Worm (Caenorhabditis elegans) whole organism, L4/young adult: ENCODE results near the gene unc-18.
"Not testable (repeated sequence)": the region's sequence is repeated elsewhere in the genome, so short reads cannot be mapped to it uniquely, and the experiment has no call there.

Source experiments
- W03F9.2 ChIP-seq: fragments of 150-350 bp; optimal IDR thresholded peaks from 2 replicates; lab custom pipeline; 2014; ENCODE audit warnings: missing biosample characterization, missing genetic modification characterization
- dao-5 ChIP-seq: sonication (generic microtip); optimal IDR thresholded peaks from 2 replicates; lab custom pipeline; 2016; ENCODE audit warnings: missing genotype, missing genetic modification characterization, moderate library complexity, missing compliant biosample characterization
- him-1 ChIP-seq: sonication (generic microtip); optimal IDR thresholded peaks from 2 replicates; lab custom pipeline; 2016; ENCODE audit warnings: missing genotype, missing genetic modification reagents, missing genetic modification characterization, missing compliant biosample characterization

The unc-18 gene

DNA sequence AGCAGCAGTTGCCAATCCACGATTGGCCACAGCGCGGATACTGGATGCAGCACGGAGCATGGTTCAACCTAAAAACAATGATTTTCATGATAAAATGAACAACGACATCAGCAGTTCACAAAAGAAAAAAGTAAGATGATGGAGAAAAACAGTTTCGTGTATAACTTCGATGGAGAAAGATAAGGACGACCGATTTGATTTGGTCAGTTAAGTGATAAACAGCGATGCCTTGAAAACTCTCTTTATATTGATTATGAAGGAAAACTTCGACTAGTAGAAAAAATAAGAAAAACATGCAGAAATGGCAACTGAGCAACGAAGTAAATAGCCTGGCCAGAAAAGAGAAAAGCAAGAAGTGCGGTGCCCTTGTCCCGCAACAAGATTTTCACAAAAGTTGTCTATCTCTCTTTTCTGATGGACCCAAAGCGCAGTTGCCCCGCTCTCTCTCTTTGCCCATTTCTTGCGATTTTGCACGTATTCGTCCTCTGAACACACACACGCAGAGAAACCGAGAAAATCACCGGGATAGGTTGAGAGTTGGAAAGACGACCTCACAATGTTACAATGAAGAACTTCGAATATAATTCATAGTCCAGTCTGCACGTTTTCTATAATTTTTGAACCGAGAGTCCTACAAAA lies 21.7 kb upstream of the unc-18 start, which contains the start of gene pcca-1:
pcca-1 (minus strand) TSS at position 68 of the 639 bp plus-strand sequence.
- no peak for TF ChIP-seq him-1 (tag; lab: Kevin White, UChicago)
- TF ChIP-seq W03F9.2 (tag; lab: Kevin White, UChicago) = no peak
- no peak for TF ChIP-seq dao-5

ce11 chrX:7661628-7662027 lies 21.1 kb upstream of the unc-18 start:
- TF ChIP-seq him-1 (tag; lab: Kevin White, UChicago) = no peak
- TF ChIP-seq W03F9.2 (tag; lab: Kevin White, UChicago) = no peak
- no peak for TF ChIP-seq dao-5

DNA sequence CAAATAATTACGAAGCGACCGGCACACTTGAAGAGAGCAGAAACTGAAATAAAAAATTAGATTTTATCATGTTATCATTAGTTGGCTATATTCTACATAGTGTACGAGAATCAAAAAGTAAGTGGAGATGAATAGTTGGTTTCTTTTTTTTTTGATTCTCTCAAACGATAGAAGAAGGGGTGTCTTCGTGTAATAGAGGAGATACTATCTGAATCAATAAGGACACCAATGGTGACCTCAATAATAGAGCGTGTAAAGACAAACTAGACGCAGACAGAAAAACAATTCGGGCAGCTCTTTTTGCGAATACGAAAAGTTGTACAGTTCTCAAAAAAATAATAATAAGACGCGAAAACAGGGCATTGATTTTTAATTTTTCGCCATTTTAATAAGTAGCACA lies 20.2 kb upstream of the unc-18 start:
- TF ChIP-seq him-1 (tag; lab: Kevin White, UChicago) (no peak), dao-5 (no peak), W03F9.2 (tag; lab: Kevin White, UChicago) (no peak)

DNA sequence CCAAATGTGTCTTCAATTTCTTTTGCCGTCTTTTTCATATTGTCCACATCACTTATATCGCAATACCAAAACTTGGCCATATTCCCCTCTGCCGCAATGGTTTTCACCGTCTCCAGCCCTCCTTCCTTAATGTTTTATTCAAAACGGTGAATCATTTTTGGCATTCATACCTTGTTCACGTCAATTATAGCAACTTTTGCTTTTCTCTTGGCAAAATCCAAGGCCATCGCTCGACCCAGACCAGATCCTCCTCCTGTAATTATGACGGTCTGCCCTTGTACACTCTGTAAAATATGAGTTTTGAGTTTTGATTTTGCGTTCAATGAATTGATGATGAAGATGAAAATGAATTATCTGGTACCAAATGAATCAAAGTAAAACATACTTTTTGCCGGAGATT lies 18.3 kb upstream of the unc-18 start:
- no peak for TF ChIP-seq W03F9.2 (tag; lab: Kevin White, UChicago)

- not testable (repeated sequence) for TF ChIP-seq W03F9.2 (tag; lab: Kevin White, UChicago); him-1 (tag; lab: Kevin White, UChicago); dao-5
Measured at ce11 chrX:7664819-7665218, 17.9 kb upstream of the unc-18 start, which contains the start of gene dhs-29. Gene dhs-29, minus strand, starts transcription at chrX:7664919.

ce11 chrX:7665401-7665800 lies 17.3 kb upstream of the unc-18 start:
- TF ChIP-seq him-1 (tag; lab: Kevin White, UChicago) (no peak), W03F9.2 (tag; lab: Kevin White, UChicago) (no peak), dao-5 (no peak)

ce11 chrX:7667394-7668089 lies 15.2 kb upstream of the unc-18 start, which contains the start of gene F27D9.13:
Gene F27D9.13, minus strand, starts transcription at chrX:7667444.
- TF ChIP-seq him-1 (tag; lab: Kevin White, UChicago) (no peak), dao-5 (no peak)

DNA sequence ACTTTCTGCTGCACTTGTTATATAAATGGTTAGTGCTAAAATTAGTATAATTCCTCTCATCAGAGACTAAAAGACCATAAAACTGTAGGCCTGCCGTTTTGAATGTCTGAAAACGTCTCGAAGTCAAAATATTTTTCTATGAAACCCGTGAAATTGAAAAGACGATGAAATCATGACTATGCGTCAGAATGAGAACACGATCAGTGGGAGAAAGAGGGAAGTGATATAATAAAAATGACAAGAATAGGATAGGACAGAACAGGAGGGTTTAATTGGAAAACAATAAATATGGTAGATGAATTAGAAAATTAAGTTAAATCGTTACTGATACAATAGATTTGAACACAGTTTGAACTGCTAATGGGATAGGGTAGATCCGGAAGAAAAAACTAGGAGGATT lies 12.0 kb upstream of the unc-18 start, which contains the start of gene F27D9.7:
F27D9.7 (minus strand) TSS at position 101 of the 400 bp plus-strand sequence.
- TF ChIP-seq him-1 (tag; lab: Kevin White, UChicago) = no peak
- no peak for TF ChIP-seq W03F9.2 (tag; lab: Kevin White, UChicago)
- no peak for TF ChIP-seq dao-5

DNA sequence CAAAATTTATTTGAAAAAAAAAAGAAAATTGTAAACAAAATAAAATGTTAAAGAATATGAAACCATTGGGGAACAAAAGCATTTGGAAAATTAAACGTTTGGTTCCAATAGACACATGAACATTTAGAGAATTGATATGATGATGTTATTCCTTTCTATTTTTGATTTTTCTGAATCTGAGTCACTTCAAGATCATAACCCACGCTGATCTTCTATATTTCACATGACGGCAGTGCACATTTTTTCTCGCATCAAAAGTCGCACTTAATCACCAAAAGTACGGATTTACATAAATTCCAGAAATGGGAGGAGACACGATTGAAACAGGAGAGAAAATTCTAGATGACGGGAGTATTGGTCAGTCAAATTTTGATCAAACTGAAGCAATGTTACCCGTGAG lies 10.0 kb upstream of the unc-18 start, which contains the start of gene F27D9.2:
F27D9.2 (plus strand) TSS at position 301 of the 400 bp plus-strand sequence.
- TF ChIP-seq him-1 (tag; lab: Kevin White, UChicago) = no peak
- no peak for TF ChIP-seq W03F9.2 (tag; lab: Kevin White, UChicago)
- TF ChIP-seq dao-5 = no peak

DNA sequence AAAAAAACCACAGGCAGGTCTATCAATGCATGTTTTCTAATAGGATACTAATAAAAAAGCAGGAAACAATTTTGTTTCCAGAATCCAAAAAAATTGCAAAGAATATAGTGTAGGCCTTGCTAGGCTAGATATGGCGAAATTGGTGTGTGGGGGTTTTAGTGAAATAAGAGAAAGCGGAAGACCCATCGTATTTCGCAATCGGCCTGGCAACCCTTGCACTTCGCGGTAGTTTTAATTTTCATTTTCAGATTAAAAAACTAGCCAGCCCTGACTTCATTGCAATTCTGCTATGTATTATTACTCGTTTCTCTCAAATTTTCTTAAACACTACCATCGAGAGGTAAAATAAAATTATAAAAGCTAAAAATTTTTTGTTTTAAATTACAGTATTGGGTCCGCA lies 7.8 kb upstream of the unc-18 start:
- TF ChIP-seq dao-5 = no peak
- TF ChIP-seq W03F9.2 (tag; lab: Kevin White, UChicago) = no peak
- no peak for TF ChIP-seq him-1 (tag; lab: Kevin White, UChicago)

ce11 chrX:7678437-7679139 lies 4.1 kb upstream of the unc-18 start:
- TF ChIP-seq dao-5 (no peak), him-1 (tag; lab: Kevin White, UChicago) (peak; percentile 68), W03F9.2 (tag; lab: Kevin White, UChicago) (no peak)

DNA sequence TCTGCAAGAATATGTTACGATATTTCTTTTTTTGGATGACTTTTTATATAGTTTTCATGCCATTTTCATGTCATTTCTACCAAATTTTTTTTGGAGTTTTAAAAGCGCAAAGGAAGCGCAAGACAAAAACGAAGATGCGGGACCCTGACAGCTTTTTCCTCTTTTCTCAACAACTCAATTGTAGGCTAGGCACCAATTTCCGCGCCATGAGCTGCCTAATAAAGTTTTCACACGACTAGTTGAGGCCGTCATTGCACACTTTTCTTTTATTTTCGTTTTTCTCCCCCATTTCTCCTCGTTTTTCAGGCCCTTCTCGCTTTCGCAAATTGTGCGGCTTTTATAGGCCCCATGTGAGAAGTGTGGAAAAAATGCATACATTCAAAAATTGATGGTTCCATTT lies 2.9 kb upstream of the unc-18 start:
- no peak for TF ChIP-seq W03F9.2 (tag; lab: Kevin White, UChicago)
- TF ChIP-seq dao-5 = no peak
- TF ChIP-seq him-1 (tag; lab: Kevin White, UChicago) = no peak

DNA sequence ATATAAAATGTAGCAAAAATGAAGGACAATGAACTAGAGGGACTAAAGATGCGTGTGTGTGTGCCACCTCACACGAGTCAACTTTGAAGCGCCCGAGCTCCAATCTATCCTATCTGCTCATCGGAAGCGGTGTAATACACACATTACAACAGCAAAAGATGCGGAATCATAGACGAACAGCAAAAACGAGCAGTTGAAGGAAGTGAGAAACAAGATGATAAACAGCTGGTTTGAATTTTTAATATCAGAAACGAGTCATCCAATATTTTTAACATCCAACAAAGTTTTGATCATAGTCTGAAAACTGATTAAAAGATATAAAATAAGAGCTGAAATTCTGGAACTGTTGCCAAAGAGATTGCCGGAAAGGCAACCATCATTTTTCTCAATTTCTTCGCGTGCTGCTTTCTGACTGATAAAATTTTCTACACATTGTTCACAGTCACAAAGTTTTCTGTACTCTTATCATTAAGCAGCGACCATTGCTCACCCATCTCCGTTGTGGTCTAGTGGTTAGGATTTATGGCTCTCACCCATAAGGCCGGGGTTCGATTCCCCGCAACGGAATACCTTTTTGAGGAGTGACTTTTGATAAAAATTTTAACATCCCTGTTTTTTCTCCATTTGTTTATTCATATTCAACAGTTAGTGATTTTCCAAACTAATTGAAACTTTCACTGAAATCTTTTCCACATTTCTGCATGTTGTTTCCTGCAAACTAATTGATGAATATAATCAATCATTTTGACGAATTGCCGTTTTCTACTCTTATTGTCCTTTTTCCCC lies 2.0 kb upstream of the unc-18 start, which contains the start of gene stn-2:
stn-2 (minus strand) TSS at position 75 of the 786 bp plus-strand sequence.
- TF ChIP-seq him-1 (tag; lab: Kevin White, UChicago) (no peak), dao-5 (no peak), W03F9.2 (tag; lab: Kevin White, UChicago) (no peak)
